Worm (Caenorhabditis elegans): Measurements from ENCODE around the gene coq-3.

Gene coq-3

DNA sequence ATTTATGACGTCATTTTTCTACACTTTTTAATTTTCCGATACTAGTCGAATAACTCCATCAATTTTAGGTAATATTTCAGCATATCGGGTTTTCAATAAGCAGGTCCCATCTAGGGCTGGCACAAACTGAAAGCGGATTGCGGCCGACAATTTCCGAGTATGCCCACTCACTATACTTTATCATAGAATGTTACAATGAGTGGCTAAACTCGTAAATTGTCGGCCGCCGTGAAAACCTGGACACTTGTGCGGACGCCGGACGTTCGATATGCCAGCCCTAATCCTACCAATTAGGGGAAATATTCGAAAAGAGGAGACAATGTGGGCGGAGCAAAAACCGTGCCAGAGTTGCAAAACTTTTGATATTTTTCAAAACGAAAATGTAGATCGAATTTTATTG lies 36.5 kb downstream of the coq-3 start:
- TF ChIP-seq tbx-37 (GFP tag; conservative IDR thresholded peaks at IDR 0.05) (no peak), tra-4 (tag; optimal IDR thresholded peaks at IDR 0.05) (no peak), flt-1 (GFP tag; IDR thresholded peaks at IDR 0.05) (no peak), ama-1 (optimal IDR thresholded peaks at IDR 0.05) (no peak), hmg-4 (GFP tag; optimal IDR thresholded peaks at IDR 0.05) (no peak), tbx-11 (GFP tag; IDR thresholded peaks at IDR 0.05) (no peak), hnd-1 (tag; optimal IDR thresholded peaks at IDR 0.05) (no peak), sea-1 (GFP tag; conservative IDR thresholded peaks at IDR 0.05) (no peak), hmbx-1 (tag; optimal IDR thresholded peaks at IDR 0.05) (no peak), aly-1 (tag; optimal IDR thresholded peaks at IDR 0.05) (no peak), ets-7 (tag; optimal IDR thresholded peaks at IDR 0.05) (no peak)

DNA sequence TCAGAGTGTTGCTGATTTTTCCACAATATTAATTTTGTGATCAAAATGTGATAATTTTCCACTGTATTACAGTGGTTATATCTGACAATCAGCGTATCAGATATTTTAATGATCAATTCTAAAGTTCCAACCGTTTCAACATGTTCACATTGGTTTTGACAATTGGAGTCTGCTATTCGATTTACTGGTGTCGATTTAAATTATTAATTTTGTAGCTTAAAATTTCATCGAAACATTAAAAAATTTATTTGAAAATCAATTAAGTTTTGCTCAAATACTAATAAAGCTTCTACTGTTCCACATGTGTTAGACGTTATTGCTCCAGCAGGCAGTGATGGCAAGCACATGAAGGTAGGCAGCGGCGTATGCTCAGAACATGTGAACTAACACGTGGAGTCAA lies 38.3 kb downstream of the coq-3 start:
- TF ChIP-seq tbx-11 (GFP tag; IDR thresholded peaks at IDR 0.05) (no peak), sea-1 (GFP tag; conservative IDR thresholded peaks at IDR 0.05) (no peak), B0310.2 (tag; optimal IDR thresholded peaks at IDR 0.05) (no peak), ets-7 (tag; optimal IDR thresholded peaks at IDR 0.05) (no peak), ceh-13 (GFP tag; optimal IDR thresholded peaks at IDR 0.05) (no peak), F13C5.2 (tag; optimal IDR thresholded peaks at IDR 0.05) (no peak), hmbx-1 (tag; optimal IDR thresholded peaks at IDR 0.05) (no peak), ama-1 (optimal IDR thresholded peaks at IDR 0.05) (no peak), scrt-1 (GFP tag; IDR thresholded peaks at IDR 0.05) (no peak)

DNA sequence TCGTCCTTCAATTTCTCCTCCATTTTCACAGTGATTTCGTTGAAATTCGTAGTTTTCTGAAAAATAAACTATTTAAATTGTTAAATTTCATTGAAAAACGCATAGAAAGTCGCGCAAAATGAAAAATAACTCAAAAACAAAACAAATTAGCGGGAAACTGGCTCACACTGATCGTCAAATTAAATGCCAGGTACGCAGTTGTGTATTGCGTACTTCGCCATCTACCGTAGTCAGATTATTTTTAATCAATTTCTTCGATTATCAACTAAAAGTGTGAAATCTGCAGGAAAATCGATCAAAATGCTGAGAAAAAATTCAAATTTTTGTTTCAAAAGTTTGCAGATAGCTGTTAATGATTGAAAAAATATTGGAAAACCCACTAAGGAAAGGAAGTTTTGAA lies 41.2 kb downstream of the coq-3 start, which contains the start of gene Y57G11C.499:
Y57G11C.499 (minus strand) TSS at position 23 of the 400 bp plus-strand sequence.
- TF ChIP-seq hnd-1 (tag; optimal IDR thresholded peaks at IDR 0.05) (no peak), tra-4 (tag; optimal IDR thresholded peaks at IDR 0.05) (no peak), ceh-13 (GFP tag; optimal IDR thresholded peaks at IDR 0.05) (no peak), F13C5.2 (tag; optimal IDR thresholded peaks at IDR 0.05) (no peak), flt-1 (GFP tag; IDR thresholded peaks at IDR 0.05) (no peak), hmg-4 (GFP tag; optimal IDR thresholded peaks at IDR 0.05) (no peak), ama-1 (optimal IDR thresholded peaks at IDR 0.05) (no peak), B0310.2 (tag; optimal IDR thresholded peaks at IDR 0.05) (no peak), ceh-36 (tag; optimal IDR thresholded peaks at IDR 0.05) (no peak), scrt-1 (GFP tag; IDR thresholded peaks at IDR 0.05) (no peak)
